Fruit fly (Drosophila melanogaster): Measurements from ENCODE around the gene CG34452.

Gene CG34452

DNA sequence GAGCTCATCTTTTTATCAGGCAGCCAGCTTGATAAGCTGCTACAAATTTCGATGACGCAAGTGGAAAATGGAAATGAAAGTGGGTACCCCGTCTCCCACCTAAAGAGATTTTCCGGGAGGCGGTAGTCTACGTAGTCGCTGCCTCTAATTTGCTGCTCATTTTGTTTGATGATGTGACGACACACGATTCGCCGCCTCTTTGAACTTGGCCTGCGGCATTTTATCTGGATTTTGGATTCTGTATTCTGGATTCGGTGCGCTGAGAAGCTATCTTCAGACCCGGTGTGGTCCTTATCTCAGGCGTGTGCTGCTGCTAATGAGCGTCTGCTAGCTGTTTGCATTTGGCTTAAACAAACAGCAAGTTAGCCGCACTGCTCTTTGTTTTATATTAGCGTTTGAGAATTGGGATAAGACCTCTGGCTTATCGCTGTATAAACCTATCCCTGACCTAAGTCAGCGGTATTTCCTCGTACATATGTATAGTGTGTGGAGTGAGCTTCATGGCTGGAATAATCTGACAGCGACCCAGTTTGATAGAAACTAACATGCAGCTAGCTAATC is 26.3 kb upstream of the CG34452 start (continued):
- TF ChIP-seq Mad (GFP tag; optimal IDR thresholded peaks at IDR 0.05) (peak; percentile 39), caup (GFP tag; optimal IDR thresholded peaks at IDR 0.05; ENCODE audit: severe bottlenecking) (peak; percentile 46), ssp (GFP tag; IDR thresholded peaks at IDR 0.05) (no peak), Optix (GFP tag; IDR thresholded peaks at IDR 0.05) (peak; percentile 51; the same call in 1 of the 3 replicates), zf30C (GFP tag; optimal IDR thresholded peaks at IDR 0.05) (no peak), CHES-1-like (GFP tag; optimal IDR thresholded peaks at IDR 0.05) (peak; percentile 70), CG4404 (GFP tag; IDR thresholded peaks at IDR 0.05) (0 out of 2 replicates have a peak, but pooled peaks have one; percentile 11), zfh1 (GFP tag; IDR thresholded peaks at IDR 0.05) (peak; percentile 68), NK7.1 (GFP tag; optimal IDR thresholded peaks at IDR 0.05) (peak; percentile 30), CG11247 (GFP tag; IDR thresholded peaks at IDR 0.05) (peak; percentile 51), sug (tag; optimal IDR thresholded peaks at IDR 0.05) (peak; percentile 77), CG4730 (GFP tag; IDR thresholded peaks at IDR 0.05) (0 out of 2 replicates have a peak, but pooled peaks have one; percentile 21), CG2202 (tag; optimal IDR thresholded peaks at IDR 0.05) (peak; percentile 67), CG10321 (GFP tag; IDR thresholded peaks at IDR 0.05) (0 out of 2 replicates have a peak, but pooled peaks have one; percentile 12), CG12659 (GFP tag; optimal IDR thresholded peaks at IDR 0.05) (peak; percentile 36), CG12071 (GFP tag; optimal IDR thresholded peaks at IDR 0.05) (peak; percentile 76), CG9817 (tag; optimal IDR thresholded peaks at IDR 0.05) (no peak), az2 (GFP tag; optimal IDR thresholded peaks at IDR 0.05) (peak; percentile 17), dmrt11E (tag; optimal IDR thresholded peaks at IDR 0.05) (peak; percentile 40), CG6791 (GFP tag; IDR thresholded peaks at IDR 0.05; ENCODE audit: partially characterized antibody) (no peak), HLHmδ (GFP tag; optimal IDR thresholded peaks at IDR 0.05) (peak; percentile 2), hth (optimal IDR thresholded peaks at IDR 0.05) (no peak), CG8281 (tag; optimal IDR thresholded peaks at IDR 0.05) (peak; percentile 29), Dp (GFP tag; optimal IDR thresholded peaks at IDR 0.05) (no peak), CG1024 (GFP tag; IDR thresholded peaks at IDR 0.05) (peak; percentile 71), CG13424 (tag; optimal IDR thresholded peaks at IDR 0.05) (peak; percentile 41), CG31441 (GFP tag; IDR thresholded peaks at IDR 0.05) (peak; percentile 20; the same call in 1 of the 2 replicates), CG17912 (GFP tag; optimal IDR thresholded peaks at IDR 0.05) (peak; percentile 7), CG3065 (GFP tag; optimal IDR thresholded peaks at IDR 0.05) (peak; percentile 32), slbo (GFP tag; IDR thresholded peaks at IDR 0.05) (no peak), btn (GFP tag; optimal IDR thresholded peaks at IDR 0.05) (peak; percentile 49), crc (GFP tag; optimal IDR thresholded peaks at IDR 0.05) (no peak), sens (GFP tag) (peak; percentile 97), CG43689 (GFP tag; IDR thresholded peaks at IDR 0.05) (no peak), tx (GFP tag; optimal IDR thresholded peaks at IDR 0.05) (no peak), Ravus (GFP tag; IDR thresholded peaks at IDR 0.05) (no peak), tio (GFP tag; optimal IDR thresholded peaks at IDR 0.05) (peak; percentile 52), Ptx1 (GFP tag; IDR thresholded peaks at IDR 0.05) (0 out of 2 replicates have a peak, but pooled peaks have one; percentile 20), repo (GFP tag; optimal IDR thresholded peaks at IDR 0.05) (peak; percentile 43), tap (tag; optimal IDR thresholded peaks at IDR 0.05) (no peak), CG33213 (GFP tag; optimal IDR thresholded peaks at IDR 0.05) (peak; percentile 77), CG5953 (GFP tag; IDR thresholded peaks at IDR 0.05) (peak; percentile 74), org-1 (GFP tag; optimal IDR thresholded peaks at IDR 0.05) (peak; percentile 66), CG32772 (GFP tag; IDR thresholded peaks at IDR 0.05) (peak; percentile 37; the same call in 1 of the 2 replicates), CG12236 (GFP tag; optimal IDR thresholded peaks at IDR 0.05) (peak; percentile 80), CG3407 (GFP tag; optimal IDR thresholded peaks at IDR 0.05) (peak; percentile 77), CG9876 (GFP tag; optimal IDR thresholded peaks at IDR 0.05) (peak; percentile 29), NfI (GFP tag; optimal IDR thresholded peaks at IDR 0.05) (peak; percentile 23), unc-4 (GFP tag; IDR thresholded peaks at IDR 0.05; ENCODE audit: partially characterized antibody) (no peak), fd3F (GFP tag; optimal IDR thresholded peaks at IDR 0.05) (peak; percentile 44), CG1602 (GFP tag; optimal IDR thresholded peaks at IDR 0.05) (peak; percentile 41)
